Fruit fly (Drosophila melanogaster): ENCODE results near the gene CG12320.

DNA sequence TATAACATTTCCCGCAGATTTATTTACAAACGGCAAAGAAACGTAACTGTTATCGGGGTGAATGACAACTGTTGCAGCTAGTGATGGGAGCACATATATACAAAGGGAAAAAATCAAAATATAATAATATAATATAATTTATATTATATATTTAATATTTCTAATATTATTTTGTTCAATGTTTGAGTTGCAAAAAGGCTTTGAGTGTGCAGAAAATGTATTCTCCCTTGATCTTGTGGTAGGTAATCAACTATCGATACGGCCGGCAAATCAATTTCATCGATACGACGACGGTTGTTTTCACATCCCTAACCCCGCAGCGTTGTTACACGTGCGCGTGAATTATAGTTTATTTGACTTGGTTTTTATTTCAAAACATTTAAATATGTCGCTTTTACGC is 29.1 kb downstream of the CG12320 start, which contains the start of the genes mTerf5 and Non3:
- TF ChIP-seq C15 (GFP tag; IDR thresholded peaks at IDR 0.05), result no peak
- TF ChIP-seq pros (GFP tag; optimal IDR thresholded peaks at IDR 0.05), result no peak
- TF ChIP-seq CG18476 (GFP tag; optimal IDR thresholded peaks at IDR 0.05), result peak; percentile 10
- TF ChIP-seq bbx (GFP tag; IDR thresholded peaks at IDR 0.05; ENCODE audit: partially characterized antibody), result peak; percentile 72; the same call in 1 of the 2 replicates
- no peak for TF ChIP-seq NC2β (GFP tag; optimal IDR thresholded peaks at IDR 0.05)
- no peak for TF ChIP-seq CG6854 (GFP tag; optimal IDR thresholded peaks at IDR 0.05)
- no peak for TF ChIP-seq ac (GFP tag; optimal IDR thresholded peaks at IDR 0.05)
- peak; percentile 18 for TF ChIP-seq Myb (GFP tag; optimal IDR thresholded peaks at IDR 0.05)
- TF ChIP-seq zfh1 (GFP tag; IDR thresholded peaks at IDR 0.05), result peak; percentile 58; the same call in 1 of the 3 replicates
- TF ChIP-seq yki (optimal IDR thresholded peaks at IDR 0.05), result no peak

Measured in whole organism, embryonic.